Fruit fly (Drosophila melanogaster): Measurements from ENCODE around the gene IP3K1.

The IP3K1 gene

dm6 chr2L:9757990-9758814, 24.0 kb upstream of the IP3K1 start, which contains the start of gene zf30C (continued):
- TF ChIP-seq CG3847 (GFP tag; IDR thresholded peaks at IDR 0.05) (peak; percentile 86), da (GFP tag; optimal IDR thresholded peaks at IDR 0.05) (peak; percentile 70), disco-r (GFP tag; optimal IDR thresholded peaks at IDR 0.05) (peak; percentile 62), slp2 (GFP tag; optimal IDR thresholded peaks at IDR 0.05) (peak; percentile 87), onecut (GFP tag; IDR thresholded peaks at IDR 0.05) (peak; percentile 77), CG14441 (GFP tag; IDR thresholded peaks at IDR 0.05) (peak; percentile 84), gsb-n (tag; optimal IDR thresholded peaks at IDR 0.05) (peak; percentile 58), Antp (GFP tag; optimal IDR thresholded peaks at IDR 0.05) (peak; percentile 95), nom (GFP tag; optimal IDR thresholded peaks at IDR 0.05) (peak; percentile 8), pum (GFP tag; optimal IDR thresholded peaks at IDR 0.05) (peak; percentile 93), kay (GFP tag; optimal IDR thresholded peaks at IDR 0.05) (peak; percentile 76), CG13424 (tag; optimal IDR thresholded peaks at IDR 0.05) (peak; percentile 84), gt (GFP tag; IDR thresholded peaks at IDR 0.05) (peak; percentile 47; the same call in 1 of the 2 replicates), CG12299 (tag; optimal IDR thresholded peaks at IDR 0.05) (peak; percentile 72), tx (GFP tag; optimal IDR thresholded peaks at IDR 0.05) (peak; percentile 90), dysf (GFP tag; IDR thresholded peaks at IDR 0.05) (peak; percentile 82), CG43689 (GFP tag; IDR thresholded peaks at IDR 0.05) (peak; percentile 43; the same call in 1 of the 2 replicates), H15 (GFP tag; IDR thresholded peaks at IDR 0.05) (peak; percentile 83), CG3407 (GFP tag; optimal IDR thresholded peaks at IDR 0.05) (peak; percentile 31), kah (GFP tag; optimal IDR thresholded peaks at IDR 0.05) (peak; percentile 38), CG7745 (tag; optimal IDR thresholded peaks at IDR 0.05) (no peak), corto (GFP tag; optimal IDR thresholded peaks at IDR 0.05) (peak; percentile 30), HHEX (GFP tag; optimal IDR thresholded peaks at IDR 0.05) (peak; percentile 80), Hand (GFP tag; optimal IDR thresholded peaks at IDR 0.05) (peak; percentile 32), caup (GFP tag; optimal IDR thresholded peaks at IDR 0.05; ENCODE audit: severe bottlenecking) (peak; percentile 80), otp (GFP tag; IDR thresholded peaks at IDR 0.05) (peak; percentile 84), CG31365 (tag; optimal IDR thresholded peaks at IDR 0.05) (peak; percentile 15), CG4360 (GFP tag; IDR thresholded peaks at IDR 0.05) (peak; percentile 73), CG10654 (GFP tag; optimal IDR thresholded peaks at IDR 0.05) (peak; percentile 72), lola (GFP tag; optimal IDR thresholded peaks at IDR 0.05) (peak in 1 of 3 experiments; percentile 60), CG17802 (tag; optimal IDR thresholded peaks at IDR 0.05) (peak; percentile 70), CG8478 (optimal IDR thresholded peaks at IDR 0.05) (no peak), CG10431 (GFP tag; optimal IDR thresholded peaks at IDR 0.05) (no peak), NC2β (GFP tag; optimal IDR thresholded peaks at IDR 0.05) (peak; percentile 87), CG9609 (GFP tag; optimal IDR thresholded peaks at IDR 0.05) (peak; percentile 94), CG8924 (tag; optimal IDR thresholded peaks at IDR 0.05) (peak; percentile 70), crc (GFP tag; optimal IDR thresholded peaks at IDR 0.05) (peak; percentile 78), CG7372 (GFP tag; IDR thresholded peaks at IDR 0.05) (no peak), exex (tag; optimal IDR thresholded peaks at IDR 0.05) (peak; percentile 37), CG18262 (tag; optimal IDR thresholded peaks at IDR 0.05) (peak; percentile 70), CG11093 (GFP tag; IDR thresholded peaks at IDR 0.05) (peak; percentile 78; the same call in 2 of the 3 replicates), CG6854 (GFP tag; optimal IDR thresholded peaks at IDR 0.05) (peak; percentile 26), CG6765 (GFP tag; optimal IDR thresholded peaks at IDR 0.05) (peak; percentile 55), vfl (GFP tag; optimal IDR thresholded peaks at IDR 0.05) (peak; percentile 85), sd (tag; optimal IDR thresholded peaks at IDR 0.05) (no peak), Sry-β (GFP tag; optimal IDR thresholded peaks at IDR 0.05) (peak; percentile 28), CHES-1-like (GFP tag; optimal IDR thresholded peaks at IDR 0.05) (peak; percentile 93), Nf-YC (tag; optimal IDR thresholded peaks at IDR 0.05) (peak; percentile 69), trh (GFP tag; optimal IDR thresholded peaks at IDR 0.05) (peak; percentile 66)
